Worm (Caenorhabditis elegans) whole organism, midembryonic: ENCODE results near the gene irld-17.

Experiments used
- T22C8.4 ChIP-seq: fragments of 200-800 bp; sonication (Bioruptor generic); IDR thresholded peaks from 2 replicates; pipeline ENCODE4 v1.3.6; 2022; ENCODE audit warnings: missing genetic modification characterization, missing compliant biosample characterization
- cog-1 ChIP-seq: sonication (generic microtip); optimal IDR thresholded peaks from 2 replicates; lab custom pipeline; 2016; ENCODE audit warnings: missing genetic modification characterization, missing compliant biosample characterization
- flt-1 ChIP-seq: fragments of 200-800 bp; sonication (Bioruptor generic); IDR thresholded peaks from 2 replicates; pipeline ENCODE4 v1.3.6; 2022; ENCODE audit warnings: missing genetic modification characterization, missing compliant biosample characterization
- klf-2 ChIP-seq: fragments of 200-800 bp; sonication (Bioruptor generic); conservative IDR thresholded peaks from 2 replicates; pipeline ENCODE4 v1.3.6; 2022; ENCODE audit warnings: missing genetic modification reagents, missing genetic modification characterization, missing compliant biosample characterization
- med-1 ChIP-seq: sonication (generic microtip); optimal IDR thresholded peaks from 2 replicates; lab custom pipeline; 2017; ENCODE audit warnings: missing genetic modification characterization, mild to moderate bottlenecking, missing compliant biosample characterization, antibody characterized with exemption, missing genetic modification reagents; ENCODE audit not compliant: insufficient read depth
- ref-1 ChIP-seq: fragments of 200-800 bp; sonication (Bioruptor generic); conservative IDR thresholded peaks from 2 replicates; pipeline ENCODE4 v1.3.6; 2022; ENCODE audit warnings: missing genetic modification reagents, missing genetic modification characterization, missing compliant biosample characterization
- tab-1 ChIP-seq: fragments of 200-800 bp; sonication (Bioruptor generic); IDR thresholded peaks from 2 replicates; pipeline ENCODE4 v1.3.6; 2022; ENCODE audit warnings: missing genetic modification characterization, missing compliant biosample characterization
- ztf-23 ChIP-seq: fragments of 200-800 bp; sonication (Bioruptor generic); IDR thresholded peaks from 2 replicates; pipeline ENCODE4 v1.3.6; 2022; ENCODE audit warnings: missing genetic modification reagents, missing genetic modification characterization, missing compliant biosample characterization
- ztf-29 ChIP-seq: fragments of 200-800 bp; sonication (Bioruptor generic); IDR thresholded peaks from 2 replicates; pipeline ENCODE4 v1.3.6; 2022; ENCODE audit warnings: missing genetic modification reagents, missing genetic modification characterization, missing compliant biosample characterization

irld-17 gene

ce11 chrV:1631717-1632116, at the start of gene irld-17:
TSS of gene irld-17 (plus strand) at chrV:1632017.
- TF ChIP-seq ref-1 (GFP tag; lab: Robert Waterston, UW) (no peak), cog-1 (tag; lab: Kevin White, UChicago) (no peak), T22C8.4 (GFP tag; lab: Robert Waterston, UW) (no peak), ztf-23 (GFP tag; lab: Robert Waterston, UW) (no peak), klf-2 (GFP tag; lab: Robert Waterston, UW) (no peak), tab-1 (GFP tag; lab: Robert Waterston, UW) (no peak), flt-1 (GFP tag; lab: Robert Waterston, UW) (no peak), ztf-29 (no peak), med-1 (GFP tag; lab: Kevin White, UChicago) (no peak)

DNA sequence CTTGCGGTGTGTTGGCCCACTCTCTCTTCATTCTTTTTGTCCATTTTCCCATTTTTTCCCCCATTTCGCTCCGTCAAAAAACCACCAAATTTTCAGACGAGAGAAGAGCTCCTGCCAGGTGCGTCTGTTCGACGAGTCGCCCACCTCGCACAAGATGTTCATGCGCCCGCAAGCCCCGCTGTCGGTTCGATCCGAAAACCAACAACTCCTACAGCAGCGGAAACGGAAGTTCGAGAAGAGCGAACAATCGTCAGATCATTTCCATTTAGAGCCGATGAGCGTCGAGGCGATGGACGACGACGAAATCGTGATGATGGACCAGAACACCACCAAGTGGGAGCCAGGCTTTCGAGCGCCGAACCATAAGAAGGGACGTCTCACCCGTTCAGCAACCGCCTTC, 48.6 kb upstream of the irld-17 start:
- TF ChIP-seq cog-1 (tag; lab: Kevin White, UChicago) (no peak), ztf-23 (GFP tag; lab: Robert Waterston, UW) (0 out of 2 replicates have a peak, but pooled peaks have one; percentile 22)

DNA sequence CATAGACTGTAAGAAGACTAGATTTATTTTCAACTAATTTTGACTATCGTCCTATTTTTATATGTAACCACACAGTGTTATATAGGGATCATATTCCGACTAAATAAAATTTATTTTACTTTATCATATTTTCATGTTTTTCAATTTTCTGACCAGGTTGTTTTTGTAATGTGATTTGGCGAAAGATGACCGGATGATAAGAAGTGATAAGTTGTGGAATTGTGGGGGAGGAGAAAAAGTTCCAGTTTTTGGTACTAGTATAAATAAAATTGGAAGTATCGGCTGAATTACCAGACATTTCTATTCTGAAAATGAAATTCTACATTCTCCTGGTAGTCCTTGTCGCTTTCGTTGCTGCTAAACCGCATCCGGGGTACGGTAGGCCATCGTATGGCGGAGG, 46.4 kb upstream of the irld-17 start, which contains the start of gene F16B4.7:
TSS of gene F16B4.7 (plus strand) at position 301 of the 400 bp plus-strand sequence.
- TF ChIP-seq flt-1 (GFP tag; lab: Robert Waterston, UW) (no peak), ztf-23 (GFP tag; lab: Robert Waterston, UW) (no peak), ref-1 (GFP tag; lab: Robert Waterston, UW) (no peak), med-1 (GFP tag; lab: Kevin White, UChicago) (no peak), ztf-29 (no peak), tab-1 (GFP tag; lab: Robert Waterston, UW) (no peak), cog-1 (tag; lab: Kevin White, UChicago) (no peak)

DNA sequence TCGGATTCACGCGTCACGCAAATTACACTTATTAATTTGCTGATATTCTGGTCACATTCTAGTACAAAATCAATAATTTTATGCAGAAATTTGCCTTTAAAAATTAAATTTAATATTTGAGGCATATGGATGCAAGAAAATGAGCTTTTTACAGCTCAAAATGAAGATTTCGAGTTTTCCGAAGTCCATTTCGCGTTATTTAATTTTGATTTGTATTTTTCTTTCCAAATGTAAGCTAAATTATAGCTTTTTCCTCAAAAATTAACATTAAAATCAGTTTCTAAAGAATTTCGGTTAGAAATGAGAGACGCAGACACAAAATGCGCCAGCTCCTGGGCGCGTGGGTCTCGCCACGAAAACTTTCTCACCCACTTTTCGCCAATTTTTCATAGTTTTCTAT, 44.9 kb upstream of the irld-17 start, which contains the start of gene F16B4.6:
TSS of gene F16B4.6 (plus strand) at position 301 of the 400 bp plus-strand sequence.
- no peak for TF ChIP-seq T22C8.4 (GFP tag; lab: Robert Waterston, UW)
- no peak for TF ChIP-seq cog-1 (tag; lab: Kevin White, UChicago)
- TF ChIP-seq ztf-23 (GFP tag; lab: Robert Waterston, UW), result no peak
- no peak for TF ChIP-seq flt-1 (GFP tag; lab: Robert Waterston, UW)
- no peak for TF ChIP-seq med-1 (GFP tag; lab: Kevin White, UChicago)
- TF ChIP-seq ztf-29, result no peak
- no peak for TF ChIP-seq ref-1 (GFP tag; lab: Robert Waterston, UW)
- TF ChIP-seq tab-1 (GFP tag; lab: Robert Waterston, UW), result no peak
- no peak for TF ChIP-seq klf-2 (GFP tag; lab: Robert Waterston, UW)

DNA sequence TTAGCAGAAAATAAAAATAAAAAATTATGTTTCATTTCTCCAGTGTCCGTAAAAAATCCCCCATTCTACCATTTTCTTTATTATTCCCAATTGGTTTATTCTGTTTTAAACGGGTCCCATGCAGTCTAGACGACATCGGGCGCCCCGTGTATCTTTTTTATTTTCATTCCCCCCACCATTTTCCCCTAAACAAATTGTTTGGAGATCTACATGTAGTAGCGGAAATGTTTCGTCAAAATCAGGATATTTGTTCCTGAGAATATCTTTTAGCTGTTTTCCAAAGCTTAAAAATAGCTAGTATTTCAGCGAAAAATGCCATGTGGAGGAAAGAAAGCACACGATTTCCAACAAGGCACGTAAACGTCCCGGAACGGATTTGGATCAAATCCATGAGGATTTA, 43.7 kb upstream of the irld-17 start, which contains the start of gene F16B4.5:
TSS of gene F16B4.5 (plus strand) at position 301 of the 400 bp plus-strand sequence.
- TF ChIP-seq med-1 (GFP tag; lab: Kevin White, UChicago) (no peak), klf-2 (GFP tag; lab: Robert Waterston, UW) (no peak), cog-1 (tag; lab: Kevin White, UChicago) (no peak), flt-1 (GFP tag; lab: Robert Waterston, UW) (no peak), tab-1 (GFP tag; lab: Robert Waterston, UW) (no peak), ztf-23 (GFP tag; lab: Robert Waterston, UW) (no peak), ztf-29 (no peak), T22C8.4 (GFP tag; lab: Robert Waterston, UW) (no peak), ref-1 (GFP tag; lab: Robert Waterston, UW) (no peak)

ce11 chrV:1593799-1594420, 37.9 kb upstream of the irld-17 start, which contains the start of gene F16B4.4:
TSS of gene F16B4.4 (plus strand) at chrV:1594019.
- TF ChIP-seq ztf-23 (GFP tag; lab: Robert Waterston, UW) (no peak), tab-1 (GFP tag; lab: Robert Waterston, UW) (no peak), med-1 (GFP tag; lab: Kevin White, UChicago) (no peak)

DNA sequence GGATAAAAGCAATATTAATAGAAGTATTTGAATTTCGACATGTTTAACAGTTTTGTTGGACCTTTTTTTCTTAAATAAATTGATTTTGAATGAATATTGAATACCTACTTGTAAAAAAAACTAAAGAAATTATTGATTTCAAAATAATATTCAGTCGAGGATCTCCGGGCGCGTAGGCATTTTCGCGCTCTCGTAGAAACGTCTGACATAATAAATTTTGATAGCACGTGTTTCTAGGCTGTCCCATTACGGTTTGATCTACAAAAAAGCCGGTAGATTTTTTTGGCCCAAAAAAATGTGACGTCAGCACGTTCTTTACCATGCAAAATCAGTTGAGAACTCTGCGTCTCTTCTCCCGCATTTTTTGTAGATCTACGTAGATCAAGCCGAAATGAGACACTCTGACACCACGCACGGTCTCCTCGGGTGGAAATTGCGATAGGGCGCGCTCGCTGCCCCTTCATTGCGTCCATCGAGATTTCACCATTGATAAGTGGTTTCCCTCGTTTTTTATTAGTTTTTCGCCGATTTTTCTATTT, 37.2 kb upstream of the irld-17 start:
- TF ChIP-seq tab-1 (GFP tag; lab: Robert Waterston, UW), result no peak
- TF ChIP-seq ztf-23 (GFP tag; lab: Robert Waterston, UW), result no peak
- TF ChIP-seq med-1 (GFP tag; lab: Kevin White, UChicago), result no peak
- no peak for TF ChIP-seq ztf-29
- TF ChIP-seq T22C8.4 (GFP tag; lab: Robert Waterston, UW), result no peak
- TF ChIP-seq flt-1 (GFP tag; lab: Robert Waterston, UW), result no peak
- no peak for TF ChIP-seq ref-1 (GFP tag; lab: Robert Waterston, UW)
- TF ChIP-seq cog-1 (tag; lab: Kevin White, UChicago), result no peak

ce11 chrV:1600561-1601088, 31.2 kb upstream of the irld-17 start, which contains the start of gene F16B4.2:
TSS of gene F16B4.2 (plus strand) at chrV:1601038.
- TF ChIP-seq flt-1 (GFP tag; lab: Robert Waterston, UW), result no peak
- TF ChIP-seq cog-1 (tag; lab: Kevin White, UChicago), result no peak
- TF ChIP-seq ztf-29, result no peak
- TF ChIP-seq med-1 (GFP tag; lab: Kevin White, UChicago), result no peak

DNA sequence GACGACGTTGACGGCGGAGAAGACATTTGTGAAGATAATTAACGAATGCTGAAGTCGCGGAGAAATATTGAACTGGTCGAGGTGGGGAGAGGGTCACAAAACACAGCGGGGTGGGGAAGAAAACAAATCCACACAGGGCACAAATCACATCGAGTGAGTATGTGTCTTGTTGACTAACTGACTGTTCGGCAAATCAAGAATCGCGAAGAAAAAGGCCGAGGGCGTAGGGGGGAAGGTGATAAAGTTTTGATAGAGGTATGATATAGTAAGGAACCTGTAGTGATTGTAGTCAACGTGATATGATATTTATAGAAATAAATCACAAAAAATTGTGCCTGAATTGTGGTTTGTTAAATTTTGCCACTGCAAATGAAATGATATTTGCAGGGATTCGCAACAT, 24.0 kb upstream of the irld-17 start, which contains the start of gene nhr-178:
TSS of gene nhr-178 (minus strand) at position 164 of the 400 bp plus-strand sequence.
- TF ChIP-seq ref-1 (GFP tag; lab: Robert Waterston, UW) (no peak), ztf-29 (no peak), med-1 (GFP tag; lab: Kevin White, UChicago) (no peak), T22C8.4 (GFP tag; lab: Robert Waterston, UW) (no peak)
